Worm (Caenorhabditis elegans) whole organism, L4 larva: ENCODE measurements around the gene Y47D3A.1.

Experiments
- F26F4.8 ChIP-seq: fragments of 200-800 bp; sonication (Bioruptor generic); conservative IDR thresholded peaks from 2 replicates; pipeline ENCODE4 v1.3.6; 2022; ENCODE audit warnings: missing genetic modification characterization, missing compliant biosample characterization
- F37D6.2 ChIP-seq: sonication (generic microtip); optimal IDR thresholded peaks from 2 replicates; lab custom pipeline; 2016; ENCODE audit warnings: mild to moderate bottlenecking, missing genetic modification characterization, missing compliant biosample characterization
- F49E8.2 ChIP-seq: sonication (generic microtip); optimal IDR thresholded peaks from 2 replicates; lab custom pipeline; 2016; ENCODE audit warnings: missing compliant biosample characterization, mild to moderate bottlenecking, missing genetic modification characterization, borderline replicate concordance
- T20F7.1 ChIP-seq: fragments of 200-800 bp; sonication (Bioruptor generic); optimal IDR thresholded peaks from 2 replicates; lab custom pipeline; 2018; ENCODE audit warnings: mild to moderate bottlenecking, missing genetic modification characterization, missing compliant biosample characterization
- T26A8.4 ChIP-seq: fragments of 200-800 bp; sonication (Bioruptor generic); IDR thresholded peaks from 2 replicates; pipeline ENCODE4 v1.3.6; 2022; ENCODE audit warnings: missing genetic modification characterization, missing compliant biosample characterization
- Y105C5A.15 ChIP-seq: fragments of 200-800 bp; sonication (Bioruptor generic); IDR thresholded peaks from 2 replicates; pipeline ENCODE4 v1.3.6; 2022; ENCODE audit warnings: missing genetic modification characterization, missing compliant biosample characterization
- Y48G9A.11 ChIP-seq: fragments of 200-800 bp; sonication (Bioruptor generic); IDR thresholded peaks from 2 replicates; pipeline ENCODE4 v1.3.6; 2022; ENCODE audit warnings: missing genetic modification reagents, missing genetic modification characterization, missing compliant biosample characterization
- aha-1 ChIP-seq: fragments of 150-350 bp; peaks from one replicate; lab custom pipeline; 2014; ENCODE audit warnings: missing biosample characterization, missing genetic modification characterization
- ama-1 ChIP-seq: fragments of 150-350 bp; optimal IDR thresholded peaks from 2 replicates; lab custom pipeline; 2014; ENCODE audit warnings: inconsistent platforms, mixed read lengths
- arid-1 ChIP-seq: fragments of 200-800 bp; sonication (Bioruptor generic); conservative IDR thresholded peaks from 2 replicates; pipeline ENCODE4 v1.3.6; 2022; ENCODE audit warnings: missing genetic modification reagents, missing genetic modification characterization, missing compliant biosample characterization
- ceh-28 ChIP-seq: fragments of 150-350 bp; optimal IDR thresholded peaks from 2 replicates; lab custom pipeline; 2014; ENCODE audit warnings: missing biosample characterization, missing genetic modification reagents, missing genetic modification characterization
- ceh-44 ChIP-seq: fragments of 200-800 bp; sonication (Bioruptor generic); IDR thresholded peaks from 2 replicates; pipeline ENCODE4 v1.3.6; 2022; ENCODE audit warnings: missing genetic modification reagents, missing genetic modification characterization, missing compliant biosample characterization
- ctbp-1 ChIP-seq: fragments of 200-800 bp; sonication (Bioruptor generic); IDR thresholded peaks from 2 replicates; pipeline ENCODE4 v1.3.6; 2022; ENCODE audit warnings: missing genetic modification reagents, missing genetic modification characterization, missing compliant biosample characterization
- daf-16 ChIP-seq, 3 experiments: sonication (generic microtip); optimal IDR thresholded peaks; 2 replicates each; lab custom pipeline; 2016 to 2017; ENCODE audit warnings: missing genetic modification characterization in 3 of 3, missing genetic modification reagents in 3 of 3, mild to moderate bottlenecking in 2 of 3, missing compliant biosample characterization in 2 of 3, missing biosample characterization in 1 of 3, moderate library complexity in 1 of 3
- dmd-8 ChIP-seq: fragments of 200-800 bp; sonication (Bioruptor generic); IDR thresholded peaks from 2 replicates; pipeline ENCODE4 v1.3.6; 2022; ENCODE audit warnings: missing genetic modification characterization, missing compliant biosample characterization
- dve-1 ChIP-seq: sonication (generic microtip); optimal IDR thresholded peaks from 2 replicates; lab custom pipeline; 2017; ENCODE audit warnings: antibody characterized with exemption, mild to moderate bottlenecking, missing genetic modification characterization, missing compliant biosample characterization; ENCODE audit not compliant: insufficient read depth
- egl-43 ChIP-seq: fragments of 200-800 bp; sonication (Bioruptor generic); IDR thresholded peaks from 2 replicates; pipeline ENCODE4 v1.3.6; 2022; ENCODE audit warnings: missing genetic modification reagents, missing genetic modification characterization, missing compliant biosample characterization
- hmg-1.1 ChIP-seq: fragments of 200-800 bp; sonication (Bioruptor generic); IDR thresholded peaks from 2 replicates; pipeline ENCODE4 v1.3.6; 2022; ENCODE audit warnings: missing genetic modification reagents, missing genetic modification characterization, missing compliant biosample characterization
- jun-1 ChIP-seq: fragments of 150-350 bp; optimal IDR thresholded peaks from 2 replicates; lab custom pipeline; 2014; ENCODE audit warnings: missing biosample characterization, missing genetic modification reagents, missing genetic modification characterization
- lin-1 ChIP-seq: fragments of 200-800 bp; sonication (Bioruptor generic); IDR thresholded peaks from 2 replicates; pipeline ENCODE4 v1.3.6; 2022; ENCODE audit warnings: missing genetic modification reagents, missing genetic modification characterization, missing compliant biosample characterization
- lin-38 ChIP-seq: fragments of 200-800 bp; sonication (Bioruptor generic); IDR thresholded peaks from 2 replicates; pipeline ENCODE4 v1.3.6; 2022; ENCODE audit warnings: missing genetic modification reagents, missing genetic modification characterization, missing compliant biosample characterization
- lin-39 ChIP-seq: fragments of 150-350 bp; optimal IDR thresholded peaks from 2 replicates; lab custom pipeline; 2014; ENCODE audit warnings: missing biosample characterization, missing genetic modification reagents, missing genetic modification characterization
- lir-3 ChIP-seq: sonication (generic microtip); optimal IDR thresholded peaks from 2 replicates; lab custom pipeline; 2016; ENCODE audit warnings: mild to moderate bottlenecking, missing genetic modification characterization, missing compliant biosample characterization
- madf-9 ChIP-seq: fragments of 200-800 bp; sonication (Bioruptor generic); conservative IDR thresholded peaks from 2 replicates; pipeline ENCODE4 v1.3.6; 2022; ENCODE audit warnings: missing genetic modification reagents, missing genetic modification characterization, missing compliant biosample characterization
- mdl-1 ChIP-seq, 2 experiments: fragments of 150-350 bp in 1 of 2; sonication (generic microtip) in 1 of 2; optimal IDR thresholded peaks; 2 replicates each; lab custom pipeline; 2014 to 2017; ENCODE audit warnings: missing biosample characterization in 2 of 2, missing genetic modification characterization in 2 of 2
- mep-1 ChIP-seq: fragments of 150-350 bp; sonication (generic microtip); optimal IDR thresholded peaks from 3 replicates; lab custom pipeline; 2014; ENCODE audit warnings: missing biosample characterization, missing genetic modification characterization
- nhr-10 ChIP-seq: fragments of 150-350 bp; optimal IDR thresholded peaks from 2 replicates; lab custom pipeline; 2014; ENCODE audit warnings: missing biosample characterization, missing genetic modification characterization
- nhr-102 ChIP-seq: sonication (generic microtip); optimal IDR thresholded peaks from 2 replicates; lab custom pipeline; 2016; ENCODE audit warnings: mild to moderate bottlenecking, missing genetic modification characterization, moderate library complexity, missing compliant biosample characterization
- nhr-11 ChIP-seq: fragments of 150-350 bp; optimal IDR thresholded peaks from 2 replicates; lab custom pipeline; 2014; ENCODE audit warnings: missing biosample characterization, missing genetic modification characterization
- nhr-25 ChIP-seq: sonication (generic microtip); optimal IDR thresholded peaks from 2 replicates; lab custom pipeline; 2017; ENCODE audit warnings: missing genetic modification characterization, mild to moderate bottlenecking, missing compliant biosample characterization, antibody characterized with exemption, moderate library complexity, borderline replicate concordance; ENCODE audit not compliant: insufficient read depth
- nhr-28 ChIP-seq: fragments of 150-350 bp; optimal IDR thresholded peaks from 2 replicates; lab custom pipeline; 2014; ENCODE audit warnings: missing biosample characterization, missing genetic modification characterization
- nhr-6 ChIP-seq: fragments of 150-350 bp; optimal IDR thresholded peaks from 2 replicates; lab custom pipeline; 2014; ENCODE audit warnings: missing biosample characterization, missing genetic modification characterization
- nhr-76 ChIP-seq: fragments of 150-350 bp; optimal IDR thresholded peaks from 2 replicates; lab custom pipeline; 2014; ENCODE audit warnings: missing biosample characterization, missing genetic modification characterization
- nhr-77 ChIP-seq: fragments of 150-350 bp; optimal IDR thresholded peaks from 2 replicates; lab custom pipeline; 2014; ENCODE audit warnings: missing biosample characterization, missing genetic modification characterization
- pha-4 ChIP-seq, 2 experiments: fragments of 150-350 bp in 1 of 2; fragments of 200-800 bp in 1 of 2; sonication (Bioruptor generic) in 1 of 2; IDR thresholded peaks in 1 of 2; optimal IDR thresholded peaks in 1 of 2; 2 replicates each; pipeline versions ENCODE4 v1.3.6 to Lab custom; 2014 to 2022; ENCODE audit warnings: missing genetic modification characterization in 2 of 2, missing genetic modification reagents in 2 of 2, missing biosample characterization in 1 of 2, missing compliant biosample characterization in 1 of 2
- php-3 ChIP-seq: fragments of 200-800 bp; sonication (Bioruptor generic); IDR thresholded peaks from 2 replicates; pipeline ENCODE4 v1.3.6; 2022; ENCODE audit warnings: missing genetic modification reagents, missing genetic modification characterization, missing compliant biosample characterization
- snpc-1.2 ChIP-seq: fragments of 200-800 bp; sonication (Bioruptor generic); IDR thresholded peaks from 2 replicates; pipeline ENCODE4 v1.3.6; 2022; ENCODE audit warnings: missing genetic modification reagents, missing genetic modification characterization, missing compliant biosample characterization
- spr-3 ChIP-seq: fragments of 200-800 bp; sonication (Bioruptor generic); optimal IDR thresholded peaks from 2 replicates; lab custom pipeline; 2018; ENCODE audit warnings: mild to moderate bottlenecking, missing genetic modification characterization, missing compliant biosample characterization
- unc-130 ChIP-seq: sonication (generic microtip); optimal IDR thresholded peaks from 2 replicates; lab custom pipeline; 2016; ENCODE audit warnings: missing genetic modification reagents, missing genetic modification characterization, missing compliant biosample characterization
- unc-39 ChIP-seq: sonication (generic microtip); optimal IDR thresholded peaks from 2 replicates; lab custom pipeline; 2017; ENCODE audit warnings: missing biosample characterization, missing genetic modification characterization
- unc-62 ChIP-seq, 3 experiments: fragments of 150-350 bp in 1 of 3; sonication (generic microtip); optimal IDR thresholded peaks in 2 of 3; peaks in 1 of 3; 1 replicate in 1 of 3; 2 replicates in 2 of 3; lab custom pipeline; 2014 to 2017; ENCODE audit warnings: missing biosample characterization in 3 of 3, missing genetic modification characterization in 3 of 3, missing genetic modification reagents in 3 of 3, missing genotype in 1 of 3
- vab-7 ChIP-seq: fragments of 200-800 bp; sonication (Bioruptor generic); IDR thresholded peaks from 2 replicates; pipeline ENCODE4 v1.3.6; 2022; ENCODE audit warnings: missing genetic modification reagents, missing genetic modification characterization, missing compliant biosample characterization
- zfp-3 ChIP-seq: fragments of 200-800 bp; sonication (Bioruptor generic); conservative IDR thresholded peaks from 2 replicates; pipeline ENCODE4 v1.3.6; 2022; ENCODE audit warnings: missing genetic modification reagents, missing genetic modification characterization, missing compliant biosample characterization
- zip-11 ChIP-seq: fragments of 200-800 bp; sonication (Bioruptor generic); IDR thresholded peaks from 2 replicates; pipeline ENCODE4 v1.3.6; 2022; ENCODE audit warnings: missing genetic modification characterization, missing compliant biosample characterization
- zip-2 ChIP-seq: fragments of 150-350 bp; optimal IDR thresholded peaks from 2 replicates; lab custom pipeline; 2014; ENCODE audit warnings: missing biosample characterization, missing genetic modification characterization

The Y47D3A.1 gene

DNA sequence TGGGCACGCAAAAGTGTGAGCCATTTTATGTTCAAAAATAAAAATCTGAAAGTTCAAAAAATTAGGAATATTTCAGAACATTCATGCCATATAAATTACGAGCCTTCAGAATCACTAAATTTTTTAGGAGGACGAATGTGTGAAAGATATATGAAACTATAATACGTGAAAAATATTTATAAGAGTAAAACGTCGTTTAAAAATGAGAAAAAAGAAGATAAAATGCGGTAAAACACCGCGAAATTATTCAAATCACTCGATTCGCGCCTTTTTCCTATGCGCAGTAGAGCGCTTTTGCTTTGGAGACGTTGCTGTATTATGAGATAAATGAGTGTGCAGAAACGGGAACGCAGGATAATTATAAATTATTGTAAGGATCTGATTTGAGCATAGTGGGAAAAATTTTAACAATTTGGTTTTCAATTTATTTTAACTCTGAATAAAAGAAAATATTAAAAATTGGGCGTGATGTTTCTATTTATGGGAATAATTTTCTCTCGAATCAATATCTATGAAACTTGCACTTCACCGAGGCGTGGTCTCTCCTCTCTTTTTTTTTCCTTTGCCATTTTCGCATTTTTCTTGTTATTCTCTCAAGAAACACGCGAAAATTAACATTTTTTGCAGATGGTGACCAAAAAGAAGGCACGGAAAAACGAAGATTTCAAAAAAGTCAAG is 22.3 kb downstream of the Y47D3A.1 start, which contains the start of the genes sup-35 and Y48A6C.4 (continued):
- TF ChIP-seq dmd-8 (GFP tag; lab: Robert Waterston, UW) (no peak), lin-39 (no peak), ceh-28 (tag; lab: Kevin White, UChicago) (no peak), F26F4.8 (GFP tag; lab: Robert Waterston, UW) (no peak), arid-1 (GFP tag; lab: Robert Waterston, UW) (0 out of 2 replicates have a peak, but pooled peaks have one; percentile 43), jun-1 (tag; lab: Kevin White, UChicago) (no peak), nhr-6 (peak; percentile 71), lin-38 (GFP tag; lab: Robert Waterston, UW) (peak; percentile 95), T20F7.1 (GFP tag; lab: Kevin White, UChicago) (peak; percentile 79), nhr-77 (tag; lab: Kevin White, UChicago) (peak; percentile 49), aha-1 (peak; percentile 48), F37D6.2 (tag; lab: Kevin White, UChicago) (peak; percentile 39), vab-7 (GFP tag; lab: Robert Waterston, UW) (0 out of 2 replicates have a peak, but pooled peaks have one; percentile 40), ama-1 (lab: Kevin White, UChicago) (no peak), mep-1 (peak; percentile 78), Y105C5A.15 (GFP tag; lab: Robert Waterston, UW) (no peak), T26A8.4 (GFP tag; lab: Robert Waterston, UW) (no peak), dve-1 (tag; lab: Kevin White, UChicago) (peak; percentile 66), lir-3 (peak; percentile 8), nhr-10 (tag; lab: Kevin White, UChicago) (no peak), nhr-28 (tag; lab: Kevin White, UChicago) (peak; percentile 27), hmg-1.1 (GFP tag; lab: Robert Waterston, UW) (0 out of 2 replicates have a peak, but pooled peaks have one; percentile 42), ctbp-1 (GFP tag; lab: Robert Waterston, UW) (no peak), daf-16 (GFP tag; optimal IDR thresholded peaks at IDR 0.05; lab: Kevin White, UChicago) (peak in 1 of 2 experiments; percentile 14), daf-16 (tag; optimal IDR thresholded peaks at IDR 0.05; lab: Kevin White, UChicago) (peak; percentile 21), pha-4 (GFP tag; IDR thresholded peaks at IDR 0.05; lab: Robert Waterston, UW) (no peak), pha-4 (tag; optimal IDR thresholded peaks at IDR 0.05; lab: Kevin White, UChicago) (no peak), spr-3 (GFP tag; lab: Kevin White, UChicago) (no peak), lin-1 (GFP tag; lab: Robert Waterston, UW) (no peak), mdl-1 (tag; optimal IDR thresholded peaks at IDR 0.05; lab: Kevin White, UChicago) (no peak), unc-62 (GFP tag; optimal IDR thresholded peaks at IDR 0.05 in 1 of 2; lab: Kevin White, UChicago) (peak in 1 of 2 experiments; percentile 47), unc-62 (tag; optimal IDR thresholded peaks at IDR 0.05; lab: Kevin White, UChicago) (no peak), unc-130 (GFP tag; lab: Kevin White, UChicago) (peak; percentile 87), egl-43 (no peak), zip-11 (GFP tag; lab: Robert Waterston, UW) (no peak), nhr-11 (tag; lab: Kevin White, UChicago) (peak; percentile 58), zip-2 (no peak), zfp-3 (no peak), unc-39 (no peak), nhr-76 (tag; lab: Kevin White, UChicago) (no peak), nhr-25 (peak; percentile 7)

DNA sequence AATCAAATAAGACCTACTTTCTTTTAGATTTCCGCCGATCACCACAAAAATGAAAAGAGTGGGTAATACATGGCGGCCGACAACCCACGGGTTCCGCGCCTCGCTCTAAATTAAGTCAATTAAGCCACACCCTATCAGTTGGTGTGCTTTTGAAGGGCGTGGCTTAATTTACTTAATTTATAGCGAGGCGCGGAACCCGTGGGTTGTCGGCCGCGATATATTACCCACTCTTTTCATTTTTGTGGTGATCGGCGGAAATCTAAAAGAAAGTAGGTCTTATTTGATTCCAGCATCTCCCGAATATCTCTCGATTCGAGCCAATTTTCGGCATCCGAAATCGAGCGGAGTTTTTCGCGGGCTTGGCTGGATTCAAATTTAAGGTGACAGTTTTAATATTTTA is 23.5 kb downstream of the Y47D3A.1 start:
- TF ChIP-seq ceh-44, result peak; percentile 74; the same call in 1 of the 2 replicates
- peak; percentile 52 for TF ChIP-seq unc-130 (GFP tag; lab: Kevin White, UChicago)
- TF ChIP-seq T26A8.4 (GFP tag; lab: Robert Waterston, UW), result peak; percentile 33; the same call in 1 of the 2 replicates
- TF ChIP-seq lin-38 (GFP tag; lab: Robert Waterston, UW), result peak; percentile 85
- TF ChIP-seq snpc-1.2 (GFP tag; lab: Robert Waterston, UW), result peak; percentile 52; the same call in 1 of the 2 replicates
- peak; percentile 65; the same call in 1 of the 2 replicates for TF ChIP-seq lin-1 (GFP tag; lab: Robert Waterston, UW)
- TF ChIP-seq Y105C5A.15 (GFP tag; lab: Robert Waterston, UW), result 0 out of 2 replicates have a peak, but pooled peaks have one; percentile 32
- peak; percentile 42 for TF ChIP-seq nhr-102 (tag; lab: Kevin White, UChicago)
- TF ChIP-seq arid-1 (GFP tag; lab: Robert Waterston, UW), result peak; percentile 35; the same call in 1 of the 2 replicates
- 0 out of 2 replicates have a peak, but pooled peaks have one; percentile 41 for TF ChIP-seq php-3 (GFP tag; lab: Robert Waterston, UW)
- TF ChIP-seq Y48G9A.11 (GFP tag; lab: Robert Waterston, UW), result peak; percentile 53; the same call in 1 of the 2 replicates
- TF ChIP-seq madf-9 (GFP tag; lab: Robert Waterston, UW), result peak; percentile 45; the same call in 1 of the 2 replicates
- peak; percentile 48 for TF ChIP-seq F49E8.2 (tag; lab: Kevin White, UChicago)
- TF ChIP-seq dmd-8 (GFP tag; lab: Robert Waterston, UW), result peak; percentile 51; the same call in 1 of the 2 replicates
